Fruit fly (Drosophila melanogaster): Measurements from ENCODE around the gene CG14456.
"Not testable (repeated sequence)": the region's sequence is repeated elsewhere in the genome, so short reads cannot be mapped to it uniquely, and the experiment has no call there.

- not testable (repeated sequence) for TF ChIP-seq woc (GFP tag; optimal IDR thresholded peaks at IDR 0.05); pan (optimal IDR thresholded peaks at IDR 0.05); psq (GFP tag; optimal IDR thresholded peaks at IDR 0.05); Hr83 (GFP tag; optimal IDR thresholded peaks at IDR 0.05; ENCODE audit: poor library complexity, severe bottlenecking); usp (GFP tag; optimal IDR thresholded peaks at IDR 0.05)
These were observed 9.9 kb downstream of the CG14456 start, which contains the start of gene CG32453 for dm6 chr3L:22696930-22697329.

All from whole organism, wandering third instar larva.